Fruit fly (Drosophila melanogaster): ENCODE data around the gene CG7518.

DNA sequence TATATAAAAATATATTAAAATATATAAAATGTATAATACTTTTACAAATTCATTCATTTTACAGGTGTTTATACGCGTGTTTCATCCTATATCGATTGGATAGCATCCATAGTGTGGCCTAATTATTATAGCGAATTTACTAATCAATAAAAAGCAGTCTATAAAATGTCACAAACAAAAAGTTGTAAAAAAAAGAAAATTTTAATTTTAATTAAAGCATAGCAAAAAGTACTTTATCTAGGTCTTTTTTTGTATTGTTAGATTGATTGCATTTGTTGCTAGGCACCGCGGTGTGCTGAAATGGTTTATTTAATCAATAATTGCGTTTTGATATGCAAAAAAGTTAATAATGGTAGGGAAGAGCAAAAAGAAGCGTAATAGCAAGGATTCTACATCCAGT is 46.0 kb downstream of the CG7518 start, which contains the start of gene CG45122:
- TF ChIP-seq pdm3 (GFP tag; optimal IDR thresholded peaks at IDR 0.05) = no peak
- no peak for TF ChIP-seq CG6276 (GFP tag; optimal IDR thresholded peaks at IDR 0.05)
- no peak for TF ChIP-seq acj6 (GFP tag; optimal IDR thresholded peaks at IDR 0.05)
- TF ChIP-seq Hr4 (GFP tag; optimal IDR thresholded peaks at IDR 0.05) = no peak
- no peak for TF ChIP-seq CG8119 (GFP tag; IDR thresholded peaks at IDR 0.05)
- TF ChIP-seq spab (GFP tag; optimal IDR thresholded peaks at IDR 0.05) = no peak
- TF ChIP-seq Gug (GFP tag; IDR thresholded peaks at IDR 0.05) = no peak
- TF ChIP-seq Smox (GFP tag; optimal IDR thresholded peaks at IDR 0.05) = no peak
- TF ChIP-seq CG4318 (GFP tag; optimal IDR thresholded peaks at IDR 0.05) = no peak
- no peak for TF ChIP-seq Lpt (GFP tag; optimal IDR thresholded peaks at IDR 0.05)
